Worm (Caenorhabditis elegans) whole organism, midembryonic: ENCODE data around the gene flwr-1.

Experiments
- cog-1 ChIP-seq: sonication (generic microtip); optimal IDR thresholded peaks from 2 replicates; lab custom pipeline; 2016; ENCODE audit warnings: missing genetic modification characterization, missing compliant biosample characterization
- med-1 ChIP-seq: sonication (generic microtip); optimal IDR thresholded peaks from 2 replicates; lab custom pipeline; 2017; ENCODE audit warnings: missing genetic modification characterization, mild to moderate bottlenecking, missing compliant biosample characterization, antibody characterized with exemption, missing genetic modification reagents; ENCODE audit not compliant: insufficient read depth
- ztf-23 ChIP-seq: fragments of 200-800 bp; sonication (Bioruptor generic); IDR thresholded peaks from 2 replicates; pipeline ENCODE4 v1.3.6; 2022; ENCODE audit warnings: missing genetic modification reagents, missing genetic modification characterization, missing compliant biosample characterization

DNA sequence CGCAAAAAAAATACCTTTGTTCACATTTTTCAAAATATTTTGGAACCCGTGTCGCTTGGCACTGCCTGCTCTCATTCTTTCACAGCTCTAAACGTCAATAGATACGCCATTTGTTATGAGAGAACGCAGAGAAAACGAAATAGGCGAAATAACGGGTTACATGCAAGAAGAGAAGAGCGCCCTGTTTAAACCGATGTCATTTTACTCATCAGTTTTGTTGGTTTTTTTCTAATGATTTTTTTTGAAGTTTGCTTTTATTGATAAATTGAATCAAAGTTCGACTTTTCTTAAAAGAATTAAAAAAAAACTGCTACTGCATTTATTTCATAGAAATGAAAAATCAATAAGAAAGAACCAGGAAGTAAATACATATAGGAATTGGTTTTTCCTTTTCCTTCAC is 8.7 kb upstream of the flwr-1 start:
- TF ChIP-seq ztf-23 (GFP tag; lab: Robert Waterston, UW) = no peak
- TF ChIP-seq cog-1 (tag; lab: Kevin White, UChicago) = no peak
- no peak for TF ChIP-seq med-1 (GFP tag; lab: Kevin White, UChicago)
